Fruit fly (Drosophila melanogaster): ENCODE results near the gene CG42748.

dm6 chr2L:22107204-22107603 lies 23.8 kb upstream of the CG42748 start, which contains the start of gene CG10834:
- TF ChIP-seq kay (GFP tag; ENCODE audit: borderline replicate concordance) (no peak), Clk (GFP tag; optimal IDR thresholded peaks at IDR 0.05) (no peak), CG14711 (tag; optimal IDR thresholded peaks at IDR 0.05) (no peak), CG12768 (GFP tag; optimal IDR thresholded peaks at IDR 0.05) (no peak), tj (GFP tag; optimal IDR thresholded peaks at IDR 0.05) (no peak), CG33017 (tag; optimal IDR thresholded peaks at IDR 0.05) (no peak), ovo (GFP tag; optimal IDR thresholded peaks at IDR 0.05) (no peak), CG5204 (GFP tag; optimal IDR thresholded peaks at IDR 0.05) (no peak), CG1620 (GFP tag; optimal IDR thresholded peaks at IDR 0.05) (no peak), bab1 (GFP tag; optimal IDR thresholded peaks at IDR 0.05) (no peak)
